Worm (Caenorhabditis elegans): ENCODE measurements around the gene srv-31.

- TF ChIP-seq R02D3.7 (tag; optimal IDR thresholded peaks at IDR 0.05) (no peak), elt-3 (tag; optimal IDR thresholded peaks at IDR 0.05) (no peak), lin-39 (tag; optimal IDR thresholded peaks at IDR 0.05) (no peak), snpc-4 (tag; optimal IDR thresholded peaks at IDR 0.05) (no peak), unc-39 (tag; optimal IDR thresholded peaks at IDR 0.05) (no peak)
These were observed 46.7 kb downstream of the srv-31 start, which contains the start of gene C49A9.2 for ce11 chrIV:6225143-6225542.

Data from whole organism, L2 larva.